Worm (Caenorhabditis elegans) whole organism, early embryonic: Measurements from ENCODE around the gene bar-1.

Source experiments
- aly-1 ChIP-seq: sonication (generic microtip); optimal IDR thresholded peaks from 2 replicates; lab custom pipeline; 2016; ENCODE audit warnings: missing genetic modification characterization, missing compliant biosample characterization
- ama-1 ChIP-seq: fragments of 150-350 bp; optimal IDR thresholded peaks from 2 replicates; lab custom pipeline; 2014
- pes-1 ChIP-seq: fragments of 200-800 bp; sonication (Bioruptor generic); IDR thresholded peaks from 2 replicates; pipeline ENCODE4 v1.3.6; 2022; ENCODE audit warnings: missing genetic modification reagents, missing genetic modification characterization, missing compliant biosample characterization
- scrt-1 ChIP-seq: fragments of 200-800 bp; sonication (Bioruptor generic); IDR thresholded peaks from 2 replicates; pipeline ENCODE4 v1.3.6; 2022; ENCODE audit warnings: missing genetic modification characterization, missing compliant biosample characterization
- sea-1 ChIP-seq: fragments of 200-800 bp; sonication (Bioruptor generic); conservative IDR thresholded peaks from 2 replicates; pipeline ENCODE4 v1.3.6; 2022; ENCODE audit warnings: missing genetic modification characterization, missing compliant biosample characterization
- tra-4 ChIP-seq: sonication (generic microtip); optimal IDR thresholded peaks from 2 replicates; lab custom pipeline; 2017; ENCODE audit warnings: missing genetic modification characterization, missing compliant biosample characterization

DNA sequence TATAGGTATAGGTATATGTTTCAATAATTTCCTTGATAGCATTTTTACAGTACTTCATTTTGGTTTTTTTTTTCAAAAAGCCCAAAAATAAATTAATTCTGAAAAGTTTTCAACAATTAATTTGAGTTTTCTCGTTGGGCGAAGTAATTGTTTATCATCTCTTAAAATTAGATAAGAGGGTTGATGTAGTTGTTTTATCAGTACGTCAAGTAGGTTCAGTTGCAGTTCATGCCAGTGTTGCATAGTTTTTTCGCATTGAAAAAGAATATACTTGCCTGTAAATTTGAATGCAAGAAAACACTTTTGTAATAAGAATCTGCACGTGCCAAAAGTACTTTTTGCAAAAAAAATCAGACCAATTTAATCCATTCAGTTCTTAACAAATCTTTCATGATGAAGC, 45.2 kb downstream of the bar-1 start:
- TF ChIP-seq aly-1 (no peak), tra-4 (no peak), ama-1 (lab: Kevin White, UChicago) (no peak), pes-1 (GFP tag; lab: Robert Waterston, UW) (no peak), sea-1 (GFP tag; lab: Robert Waterston, UW) (no peak), scrt-1 (GFP tag; lab: Robert Waterston, UW) (no peak)
